Fruit fly (Drosophila melanogaster) whole organism, embryonic: ENCODE results near the gene dsd.

Experiments used
- CG1024 ChIP-seq: fragments of 200-800 bp; sonication (Bioruptor generic); IDR thresholded peaks from 2 replicates; pipeline ENCODE4 v1.3.6; 2022; ENCODE audit warnings: missing biosample characterization, missing genetic modification characterization
- CG10274 ChIP-seq: fragments of 200-800 bp; sonication (Bioruptor generic); optimal IDR thresholded peaks from 3 replicates; lab custom pipeline; 2017; ENCODE audit warnings: missing biosample characterization, mild to moderate bottlenecking, missing genetic modification characterization
- CG10543 ChIP-seq: fragments of 200-800 bp; sonication (Bioruptor generic); optimal IDR thresholded peaks from 3 replicates; lab custom pipeline; 2017; ENCODE audit warnings: missing biosample characterization, mild to moderate bottlenecking, missing genetic modification characterization, moderate library complexity
- CG10979 ChIP-seq: fragments of 200-800 bp; sonication (Bioruptor generic); optimal IDR thresholded peaks from 2 replicates; lab custom pipeline; 2018; ENCODE audit warnings: missing biosample characterization, mild to moderate bottlenecking, missing genetic modification characterization, moderate library complexity
- CG12071 ChIP-seq: fragments of 200-800 bp; sonication (Bioruptor generic); optimal IDR thresholded peaks from 3 replicates; lab custom pipeline; 2018; ENCODE audit warnings: missing biosample characterization, mild to moderate bottlenecking, missing genetic modification characterization
- CG12391 ChIP-seq: fragments of 200-800 bp; sonication (Bioruptor generic); optimal IDR thresholded peaks from 3 replicates; lab custom pipeline; 2018; ENCODE audit warnings: missing biosample characterization, mild to moderate bottlenecking, missing genetic modification characterization, moderate library complexity
- CG13287 ChIP-seq: fragments of 200-800 bp; sonication (Bioruptor generic); IDR thresholded peaks from 2 replicates; pipeline ENCODE4 v1.3.6; 2022; ENCODE audit warnings: missing biosample characterization, missing genetic modification characterization; ENCODE audit not compliant: partially characterized antibody
- CG15011 ChIP-seq: fragments of 200-800 bp; sonication (Bioruptor generic); optimal IDR thresholded peaks from 3 replicates; lab custom pipeline; 2018; ENCODE audit warnings: missing biosample characterization, mild to moderate bottlenecking, missing genetic modification characterization
- CG1529 ChIP-seq: fragments of 200-800 bp; sonication (Bioruptor generic); optimal IDR thresholded peaks from 3 replicates; lab custom pipeline; 2018; ENCODE audit warnings: missing biosample characterization, missing genetic modification characterization
- CG2875 ChIP-seq: fragments of 200-800 bp; sonication (Bioruptor generic); optimal IDR thresholded peaks from 2 replicates; lab custom pipeline; 2017; ENCODE audit warnings: missing biosample characterization, mild to moderate bottlenecking, missing genetic modification characterization, missing genetic modification reagents
- CG30020 ChIP-seq: fragments of 200-800 bp; optimal IDR thresholded peaks from 2 replicates; lab custom pipeline; 2019; ENCODE audit warnings: missing biosample characterization, mild to moderate bottlenecking, missing genetic modification characterization, moderate library complexity
- CG3163 ChIP-seq: fragments of 200-800 bp; sonication (Bioruptor generic); optimal IDR thresholded peaks from 3 replicates; lab custom pipeline; 2016; ENCODE audit warnings: missing biosample characterization, missing genetic modification characterization
- CG34224 ChIP-seq: fragments of 200-800 bp; sonication (Bioruptor generic); IDR thresholded peaks from 3 replicates; pipeline ENCODE4 v1.3.6; 2022; ENCODE audit warnings: missing biosample characterization, missing genetic modification characterization; ENCODE audit not compliant: partially characterized antibody
- CG4282 ChIP-seq: fragments of 200-800 bp; sonication (Bioruptor generic); optimal IDR thresholded peaks from 2 replicates; lab custom pipeline; 2016; ENCODE audit warnings: missing biosample characterization, missing genetic modification characterization
- CG8924 ChIP-seq: fragments of 200-800 bp; optimal IDR thresholded peaks from 3 replicates; lab custom pipeline; 2019; ENCODE audit warnings: missing biosample characterization, mild to moderate bottlenecking, missing genetic modification characterization, moderate library complexity
- CG9437 ChIP-seq: fragments of 200-800 bp; sonication (Bioruptor generic); optimal IDR thresholded peaks from 2 replicates; lab custom pipeline; 2018; ENCODE audit warnings: missing biosample characterization, mild to moderate bottlenecking, missing genetic modification characterization
- D19A ChIP-seq: fragments of 200-800 bp; optimal IDR thresholded peaks from 3 replicates; lab custom pipeline; 2019; ENCODE audit warnings: missing biosample characterization, mild to moderate bottlenecking, missing genetic modification characterization, moderate library complexity
- Fer1 ChIP-seq: fragments of 200-800 bp; sonication (Bioruptor generic); optimal IDR thresholded peaks from 2 replicates; lab custom pipeline; 2017; ENCODE audit warnings: missing biosample characterization, mild to moderate bottlenecking, missing genetic modification characterization
- H2.0 ChIP-seq: fragments of 200-800 bp; sonication (Bioruptor generic); IDR thresholded peaks from 2 replicates; pipeline ENCODE4 v1.3.6; 2022; ENCODE audit warnings: missing biosample characterization, missing genetic modification characterization
- HLH4C ChIP-seq: fragments of 200-800 bp; sonication (Bioruptor generic); IDR thresholded peaks from 3 replicates; pipeline ENCODE4 v1.3.6; 2022; ENCODE audit warnings: missing biosample characterization, missing genetic modification characterization; ENCODE audit not compliant: partially characterized antibody
- Lhr ChIP-seq: fragments of 200-800 bp; sonication (Bioruptor generic); optimal IDR thresholded peaks from 3 replicates; lab custom pipeline; 2017; ENCODE audit warnings: mild to moderate bottlenecking, missing biosample characterization, missing genetic modification reagents, missing genetic modification characterization
- Max ChIP-seq: fragments of 200-800 bp; sonication (Bioruptor generic); optimal IDR thresholded peaks from 2 replicates; lab custom pipeline; 2016; ENCODE audit warnings: missing biosample characterization, mild to moderate bottlenecking, missing genetic modification characterization
- Neu2 ChIP-seq: fragments of 200-800 bp; sonication (Bioruptor generic); optimal IDR thresholded peaks from 3 replicates; lab custom pipeline; 2016; ENCODE audit warnings: missing biosample characterization, missing genetic modification characterization, borderline replicate concordance
- Nf-YA ChIP-seq: fragments of 200-800 bp; sonication (Bioruptor generic); IDR thresholded peaks from 2 replicates; pipeline ENCODE4 v1.3.6; 2022; ENCODE audit warnings: missing biosample characterization, missing genetic modification characterization
- Pdp1 ChIP-seq, 2 experiments: fragments of 200-800 bp; sonication (Bioruptor generic); optimal IDR thresholded peaks; 3 replicates each; lab custom pipeline; 2016; ENCODE audit warnings: missing biosample characterization in 2 of 2, missing genetic modification characterization in 2 of 2, mild to moderate bottlenecking in 1 of 2, moderate library complexity in 1 of 2
- YL-1 ChIP-seq: fragments of 200-800 bp; sonication (Bioruptor generic); optimal IDR thresholded peaks from 3 replicates; lab custom pipeline; 2017; ENCODE audit warnings: missing biosample characterization, mild to moderate bottlenecking, missing genetic modification characterization
- bsh ChIP-seq, 2 experiments: fragments of 200-800 bp; sonication (Bioruptor generic); optimal IDR thresholded peaks; 2 replicates each; lab custom pipeline; 2017 to 2018; ENCODE audit warnings: mild to moderate bottlenecking in 2 of 2, missing biosample characterization in 2 of 2, missing genetic modification characterization in 2 of 2, moderate library complexity in 1 of 2
- crp ChIP-seq, 2 experiments: fragments of 200-800 bp; sonication (Bioruptor generic); optimal IDR thresholded peaks; 2 replicates in 1 of 2; 3 replicates in 1 of 2; lab custom pipeline; 2017; ENCODE audit warnings: missing biosample characterization in 2 of 2, missing genetic modification characterization in 2 of 2, mild to moderate bottlenecking in 1 of 2, moderate library complexity in 1 of 2
- dmrt11E ChIP-seq: fragments of 200-800 bp; sonication (Bioruptor generic); optimal IDR thresholded peaks from 3 replicates; lab custom pipeline; 2018; ENCODE audit warnings: missing biosample characterization, mild to moderate bottlenecking, missing genetic modification characterization, moderate library complexity
- dysf ChIP-seq: fragments of 200-800 bp; sonication (Bioruptor generic); IDR thresholded peaks from 3 replicates; pipeline ENCODE4 v1.3.6; 2022; ENCODE audit warnings: missing biosample characterization, missing genetic modification characterization
- her ChIP-seq: fragments of 200-800 bp; sonication (Bioruptor generic); optimal IDR thresholded peaks from 2 replicates; lab custom pipeline; 2016; ENCODE audit warnings: missing biosample characterization, missing genetic modification characterization
- hkb ChIP-seq, 2 experiments: fragments of 200-800 bp in 1 of 2; fragments of >200 bp in 1 of 2; sonication (Bioruptor generic) in 1 of 2; IDR thresholded peaks in 1 of 2; optimal IDR thresholded peaks in 1 of 2; 2 replicates each; pipeline versions ENCODE4 v1.3.6 to Lab custom; 2017 to 2022; ENCODE audit warnings: missing biosample characterization in 1 of 2, missing genetic modification characterization in 1 of 2
- ken ChIP-seq: fragments of 200-800 bp; sonication (Bioruptor generic); IDR thresholded peaks from 3 replicates; pipeline ENCODE4 v1.3.6; 2022; ENCODE audit warnings: missing biosample characterization, missing genetic modification characterization
- lola ChIP-seq, 3 experiments: fragments of >200 bp in 2 of 3; fragments of 200-800 bp in 1 of 3; sonication (Bioruptor generic) in 1 of 3; optimal IDR thresholded peaks; 2 replicates each; lab custom pipeline; 2017 to 2019; ENCODE audit warnings: missing biosample characterization in 3 of 3, missing genetic modification characterization in 3 of 3, mild to moderate bottlenecking in 1 of 3, moderate library complexity in 1 of 3
- lov ChIP-seq, 2 experiments: fragments of 200-800 bp in 1 of 2; fragments of >200 bp in 1 of 2; sonication (Bioruptor generic) in 1 of 2; IDR thresholded peaks in 1 of 2; optimal IDR thresholded peaks in 1 of 2; 2 replicates in 1 of 2; 3 replicates in 1 of 2; pipeline versions ENCODE4 v1.3.6 to Lab custom; 2017 to 2022; ENCODE audit warnings: missing biosample characterization in 1 of 2, missing genetic modification characterization in 1 of 2
- maf-S ChIP-seq: fragments of 200-800 bp; sonication (Bioruptor generic); optimal IDR thresholded peaks from 2 replicates; lab custom pipeline; 2016; ENCODE audit warnings: missing biosample characterization, missing genetic modification characterization
- mirr ChIP-seq: fragments of 200-800 bp; sonication (Bioruptor generic); optimal IDR thresholded peaks from 3 replicates; lab custom pipeline; 2018; ENCODE audit warnings: missing biosample characterization, mild to moderate bottlenecking, missing genetic modification characterization
- oc ChIP-seq: fragments of 200-800 bp; sonication (Bioruptor generic); optimal IDR thresholded peaks from 2 replicates; lab custom pipeline; 2018; ENCODE audit warnings: missing biosample characterization, mild to moderate bottlenecking, missing genetic modification characterization, moderate library complexity
- pfk ChIP-seq: fragments of 200-800 bp; sonication (Bioruptor generic); optimal IDR thresholded peaks from 2 replicates; lab custom pipeline; 2018; ENCODE audit warnings: missing biosample characterization, mild to moderate bottlenecking, missing genetic modification characterization, moderate library complexity
- ranshi ChIP-seq: fragments of 200-800 bp; sonication (Bioruptor generic); IDR thresholded peaks from 2 replicates; pipeline ENCODE4 v1.3.6; 2022; ENCODE audit warnings: missing biosample characterization, missing genetic modification characterization
- run ChIP-seq: fragments of 200-800 bp; sonication (Bioruptor generic); optimal IDR thresholded peaks from 3 replicates; lab custom pipeline; 2018; ENCODE audit warnings: missing biosample characterization, mild to moderate bottlenecking, missing genetic modification characterization
- sens-2 ChIP-seq: fragments of 200-800 bp; sonication (Bioruptor generic); IDR thresholded peaks from 2 replicates; pipeline ENCODE4 v1.3.6; 2022; ENCODE audit warnings: missing biosample characterization, missing genetic modification characterization
- slou ChIP-seq: fragments of 200-800 bp; sonication (Bioruptor generic); optimal IDR thresholded peaks from 3 replicates; lab custom pipeline; 2016; ENCODE audit warnings: missing biosample characterization, missing genetic modification characterization
- stwl ChIP-seq: fragments of 200-800 bp; sonication (Bioruptor generic); optimal IDR thresholded peaks from 3 replicates; lab custom pipeline; 2018; ENCODE audit warnings: missing biosample characterization, mild to moderate bottlenecking, missing genetic modification characterization, moderate library complexity
- sug ChIP-seq: fragments of 200-800 bp; optimal IDR thresholded peaks from 2 replicates; lab custom pipeline; 2019; ENCODE audit warnings: missing biosample characterization, mild to moderate bottlenecking, missing genetic modification characterization, moderate library complexity
- tio ChIP-seq: fragments of 200-800 bp; sonication (Bioruptor generic); optimal IDR thresholded peaks from 2 replicates; lab custom pipeline; 2017; ENCODE audit warnings: missing biosample characterization, missing genetic modification characterization, inconsistent platforms

The dsd gene

dm6 chr3R:27553921-27554320 lies 53.3 kb downstream of the dsd start (continued):
- TF ChIP-seq hkb (optimal IDR thresholded peaks at IDR 0.05; lab: Kevin White, UChicago) (no peak), hkb (GFP tag; IDR thresholded peaks at IDR 0.05; lab: Robert Waterston, UW) (peak; percentile 76), CG9437 (GFP tag; lab: Kevin White, UChicago) (peak; percentile 2), Fer1 (GFP tag; lab: Kevin White, UChicago) (no peak), pfk (GFP tag; lab: Kevin White, UChicago) (no peak), HLH4C (GFP tag; lab: Robert Waterston, UW) (no peak), CG1529 (GFP tag; lab: Kevin White, UChicago) (peak; percentile 25), CG10979 (tag; lab: Kevin White, UChicago) (peak; percentile 68), lola (GFP tag; optimal IDR thresholded peaks at IDR 0.05; lab: Kevin White, UChicago) (peak in 1 of 3 experiments; percentile 34), tio (no peak), D19A (tag; lab: Kevin White, UChicago) (no peak), CG15011 (GFP tag; lab: Kevin White, UChicago) (no peak), Lhr (GFP tag; lab: Kevin White, UChicago) (no peak), Nf-YA (0 out of 2 replicates have a peak, but pooled peaks have one; percentile 38), CG13287 (GFP tag; lab: Robert Waterston, UW) (no peak), dmrt11E (tag; lab: Kevin White, UChicago) (peak; percentile 49), CG2875 (GFP tag; lab: Kevin White, UChicago) (peak; percentile 60), CG34224 (no peak), Neu2 (no peak), CG3163 (GFP tag; lab: Kevin White, UChicago) (no peak), CG10543 (no peak), bsh (GFP tag; optimal IDR thresholded peaks at IDR 0.05; lab: Kevin White, UChicago) (peak; percentile 15 to 57), ranshi (GFP tag; lab: Robert Waterston, UW) (peak; percentile 36; the same call in 1 of the 2 replicates), lov (optimal IDR thresholded peaks at IDR 0.05; lab: Kevin White, UChicago) (no peak), lov (GFP tag; IDR thresholded peaks at IDR 0.05; lab: Robert Waterston, UW) (no peak), oc (no peak), mirr (GFP tag; lab: Kevin White, UChicago) (no peak), ken (GFP tag; lab: Robert Waterston, UW) (no peak), sens-2 (GFP tag; lab: Robert Waterston, UW) (no peak), YL-1 (GFP tag; lab: Kevin White, UChicago) (no peak), crp (GFP tag; optimal IDR thresholded peaks at IDR 0.05; lab: Kevin White, UChicago) (no peak), CG10274 (GFP tag; lab: Kevin White, UChicago) (no peak), CG8924 (peak; percentile 53), slou (GFP tag; lab: Kevin White, UChicago) (no peak), Pdp1 (GFP tag; optimal IDR thresholded peaks at IDR 0.05; lab: Kevin White, UChicago) (peak; percentile 5 to 49), H2.0 (GFP tag; lab: Robert Waterston, UW) (peak; percentile 61), CG30020 (tag; lab: Kevin White, UChicago) (no peak), Max (GFP tag; lab: Kevin White, UChicago) (no peak), sug (tag; lab: Kevin White, UChicago) (no peak), CG12071 (no peak), run (tag; lab: Kevin White, UChicago) (no peak), CG4282 (GFP tag; lab: Kevin White, UChicago) (no peak), stwl (tag; lab: Kevin White, UChicago) (no peak), dysf (no peak), CG12391 (peak; percentile 64), CG1024 (GFP tag; lab: Robert Waterston, UW) (0 out of 2 replicates have a peak, but pooled peaks have one; percentile 26), her (GFP tag; lab: Kevin White, UChicago) (no peak), maf-S (GFP tag; lab: Kevin White, UChicago) (no peak)
